Fruit fly (Drosophila melanogaster) whole organism, larva: Measurements from ENCODE around the gene Vti1a.
A peak's percentile ranks its signal among the peaks of the same experiment; 100 is the strongest.

Experiments used
- noc ChIP-seq: fragments of 200-800 bp; sonication (Bioruptor generic); optimal IDR thresholded peaks from 3 replicates; lab custom pipeline; 2019; ENCODE audit warnings: missing biosample characterization, mild to moderate bottlenecking, missing genetic modification characterization, moderate library complexity

Vti1a gene

dm6 chr3L:692699-693098 lies at the start of gene Vti1a:
Vti1a (minus strand) TSS chr3L:692919.
- TF ChIP-seq noc (tag; lab: Kevin White, UChicago): no peak

- no peak for TF ChIP-seq noc (tag; lab: Kevin White, UChicago)
These were observed 49.0 kb upstream of the Vti1a start for dm6 chr3L:741687-742086.

DNA sequence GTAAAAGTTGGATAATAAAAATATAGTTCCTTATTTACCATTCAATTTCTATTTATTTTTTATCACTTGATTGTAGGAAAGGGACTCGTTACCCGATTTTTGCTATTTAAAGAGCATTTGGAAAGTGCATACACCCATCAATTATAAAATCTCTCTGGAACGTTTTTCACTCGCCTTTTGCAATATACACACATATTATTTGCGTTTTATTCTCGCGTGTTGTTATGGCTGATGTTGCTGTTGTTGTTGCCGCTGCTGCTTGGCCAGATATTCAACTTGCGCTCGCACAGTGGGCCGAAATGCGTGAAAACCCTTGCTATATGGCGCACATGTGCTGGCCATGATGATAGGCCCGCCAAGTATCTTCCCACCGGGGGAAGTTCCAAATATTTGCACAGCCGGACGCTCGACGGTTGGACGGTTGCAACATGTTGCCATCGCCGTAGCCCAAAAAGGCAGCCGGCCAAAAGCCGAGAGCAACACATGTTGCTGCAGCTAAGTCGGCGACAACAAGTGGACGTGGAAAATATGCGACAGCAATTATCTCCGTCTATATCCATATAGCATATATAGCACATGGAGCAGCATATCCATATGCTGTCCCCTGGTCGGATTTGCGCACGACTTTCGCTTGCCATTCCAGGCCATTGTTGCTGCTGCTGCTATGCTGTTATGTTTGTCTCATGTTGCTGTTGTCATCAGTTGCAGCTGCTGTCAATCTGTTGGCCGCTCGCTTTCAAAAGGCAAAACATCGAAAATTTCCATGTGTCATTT lies 46.8 kb upstream of the Vti1a start:
- no peak for TF ChIP-seq noc (tag; lab: Kevin White, UChicago)

DNA sequence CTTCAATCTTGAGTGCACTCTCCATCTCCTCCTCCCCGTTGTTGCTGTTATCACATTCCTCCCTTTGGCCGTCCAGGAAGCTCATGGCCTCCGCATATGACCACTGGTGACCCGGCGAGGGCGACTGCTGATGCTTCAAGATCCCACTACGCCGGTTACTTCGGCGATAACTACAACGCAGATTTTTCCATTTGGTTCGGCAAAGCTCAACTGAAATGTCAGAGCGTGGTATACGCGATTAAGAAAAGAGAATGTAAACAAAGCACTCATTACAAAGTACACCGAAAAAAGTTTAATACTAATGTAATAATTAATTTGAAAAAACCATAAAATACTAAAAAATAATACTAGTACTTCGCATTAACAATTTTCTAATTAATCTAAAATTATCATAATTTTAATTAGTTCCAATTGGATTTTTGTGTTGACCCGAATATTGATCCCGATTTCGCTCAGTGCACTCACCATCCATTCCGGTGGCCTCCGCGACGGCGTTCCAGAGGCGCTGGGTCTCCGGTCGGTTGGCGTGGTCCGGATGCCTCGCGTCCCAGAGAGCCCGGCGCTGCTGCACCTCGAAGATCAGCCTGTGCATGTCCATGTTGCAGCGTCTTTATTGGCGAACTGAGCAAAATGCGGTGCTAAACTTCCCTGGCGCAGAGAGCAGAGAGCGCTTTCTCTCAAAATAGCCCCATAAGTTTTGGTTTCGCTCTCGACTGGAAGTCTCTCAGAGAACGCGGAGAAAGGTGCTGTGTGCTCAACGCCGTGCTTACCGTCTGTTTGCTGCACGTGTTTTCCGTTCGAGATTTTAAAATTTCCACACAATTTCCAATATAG lies 46.0 kb upstream of the Vti1a start:
- TF ChIP-seq noc (tag; lab: Kevin White, UChicago): peak; percentile 70

- no peak for TF ChIP-seq noc (tag; lab: Kevin White, UChicago)
These were observed 44.9 kb upstream of the Vti1a start for dm6 chr3L:737445-738116.

dm6 chr3L:736542-737166 lies 43.9 kb upstream of the Vti1a start:
- TF ChIP-seq noc (tag; lab: Kevin White, UChicago): no peak

DNA sequence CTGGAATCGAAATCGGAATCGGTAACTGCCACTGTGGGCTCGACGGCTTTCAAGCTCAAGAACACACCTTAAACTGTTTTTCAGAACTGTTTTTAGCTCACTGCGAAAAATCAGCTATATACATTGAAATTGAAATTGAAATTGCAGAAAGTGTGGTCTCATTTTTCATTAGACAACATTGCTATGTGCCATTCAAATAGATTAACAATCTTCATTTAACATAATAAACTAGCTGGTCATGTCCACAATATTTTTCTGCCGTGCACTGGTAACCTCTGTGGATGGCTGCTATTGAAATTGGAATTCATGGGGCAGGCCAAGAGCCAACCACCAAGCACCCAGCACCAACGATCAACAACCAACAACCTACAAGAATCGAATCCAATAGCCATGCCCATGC lies 43.2 kb upstream of the Vti1a start:
- TF ChIP-seq noc (tag; lab: Kevin White, UChicago): no peak

DNA sequence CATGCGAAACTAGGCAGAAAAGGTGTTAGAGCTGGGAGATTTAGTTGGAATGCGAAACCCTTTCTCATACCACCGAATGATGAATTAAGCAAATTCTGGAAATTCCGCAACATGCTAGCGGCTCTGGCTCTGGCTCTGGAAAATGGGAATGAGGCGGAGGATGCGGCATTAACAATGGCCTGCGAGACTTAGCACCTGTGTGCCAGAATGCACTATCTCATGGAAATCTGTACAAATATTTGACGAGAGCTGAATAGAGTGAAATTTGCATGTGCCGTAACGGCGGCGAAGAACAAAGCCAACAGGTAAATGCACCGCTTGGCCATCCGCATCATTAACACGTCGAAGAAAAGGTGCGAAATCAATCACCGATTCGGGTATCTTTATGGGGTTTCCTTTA lies 42.6 kb upstream of the Vti1a start:
- TF ChIP-seq noc (tag; lab: Kevin White, UChicago): no peak

DNA sequence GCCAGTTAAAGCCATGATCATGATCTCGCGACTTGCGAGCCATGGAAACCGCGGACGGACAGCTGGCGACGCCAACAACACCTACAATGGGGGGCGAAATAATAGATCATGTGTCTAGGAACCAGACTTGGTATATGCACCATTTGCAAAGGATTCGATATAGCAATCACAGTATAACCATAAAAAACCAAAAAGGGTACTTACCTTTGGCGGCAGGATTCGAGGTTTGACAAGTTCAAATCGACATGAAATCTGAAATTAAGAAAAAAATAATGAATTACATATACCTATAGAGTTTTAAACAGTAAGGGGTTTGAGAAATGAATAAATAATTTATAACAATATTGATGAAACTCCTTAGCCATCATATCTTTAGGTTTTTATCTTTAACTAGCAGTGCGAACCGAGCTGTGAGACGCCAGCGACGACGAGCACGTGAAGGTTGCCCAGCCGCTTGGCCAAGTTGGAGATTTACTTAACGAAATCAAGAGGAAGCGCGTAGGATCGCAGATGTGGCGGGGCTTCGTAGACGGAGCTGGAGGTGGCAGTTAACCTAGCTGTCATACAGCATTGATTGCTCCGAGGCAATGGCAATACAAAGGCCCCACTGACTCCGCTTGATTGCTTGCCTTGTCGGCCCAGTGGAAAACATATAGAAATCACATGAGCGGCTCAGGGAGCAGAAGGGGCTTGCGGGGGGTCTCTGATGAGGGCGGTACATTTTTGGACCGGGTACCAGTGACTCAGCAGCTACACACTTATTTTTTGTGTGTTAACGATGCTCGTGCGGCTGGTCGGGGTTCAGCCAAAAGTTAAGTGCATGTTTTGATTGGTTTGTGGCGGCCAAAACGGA lies 41.4 kb upstream of the Vti1a start:
- no peak for TF ChIP-seq noc (tag; lab: Kevin White, UChicago)

dm6 chr3L:733174-733829 lies 40.6 kb upstream of the Vti1a start:
- TF ChIP-seq noc (tag; lab: Kevin White, UChicago): no peak

dm6 chr3L:732290-732954 lies 39.7 kb upstream of the Vti1a start:
- no peak for TF ChIP-seq noc (tag; lab: Kevin White, UChicago)

DNA sequence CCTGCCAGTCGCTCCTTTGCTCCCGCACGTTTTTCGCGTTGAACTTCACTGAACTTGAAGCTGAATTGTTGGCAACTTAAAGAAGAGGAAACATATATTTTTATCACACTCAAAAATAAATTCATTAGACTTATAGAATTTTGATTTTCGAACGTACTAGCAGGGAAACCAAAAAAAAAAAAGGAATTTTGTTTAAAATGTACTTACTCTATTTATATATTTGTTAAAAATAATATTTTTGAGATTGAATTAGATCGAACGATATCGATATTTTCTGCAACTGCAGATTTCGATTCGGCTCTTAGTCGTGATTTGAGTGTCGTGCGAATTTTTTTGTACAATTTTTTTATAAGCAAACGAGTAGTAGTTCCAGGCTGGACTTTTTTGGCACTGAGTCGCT lies 38.8 kb upstream of the Vti1a start:
- no peak for TF ChIP-seq noc (tag; lab: Kevin White, UChicago)

dm6 chr3L:729345-729744 lies 36.6 kb upstream of the Vti1a start:
- no peak for TF ChIP-seq noc (tag; lab: Kevin White, UChicago)

dm6 chr3L:728579-728978 lies 35.9 kb upstream of the Vti1a start:
- TF ChIP-seq noc (tag; lab: Kevin White, UChicago): no peak
